Worm (Caenorhabditis elegans) whole organism, young adult: ENCODE results near the gene vep-2.
A peak's percentile ranks its signal among the peaks of the same experiment; 100 is the strongest.

Experiments
- B0261.1 ChIP-seq: sonication (generic microtip); optimal IDR thresholded peaks from 2 replicates; lab custom pipeline; 2016; ENCODE audit warnings: mild to moderate bottlenecking, missing genetic modification characterization, moderate library complexity, missing compliant biosample characterization
- B0336.3 ChIP-seq: fragments of 200-800 bp; sonication (Bioruptor generic); IDR thresholded peaks from 2 replicates; pipeline ENCODE4 v1.3.6; 2022; ENCODE audit warnings: missing genetic modification characterization, missing compliant biosample characterization
- C06A6.2 ChIP-seq: fragments of 200-800 bp; sonication (Bioruptor generic); conservative IDR thresholded peaks from 2 replicates; pipeline ENCODE4 v1.3.6; 2022; ENCODE audit warnings: missing genetic modification characterization, missing compliant biosample characterization
- F10E7.11 ChIP-seq: sonication (generic microtip); optimal IDR thresholded peaks from 2 replicates; lab custom pipeline; 2017; ENCODE audit warnings: mild to moderate bottlenecking, missing genetic modification characterization, moderate library complexity, missing compliant biosample characterization
- F33H1.4 ChIP-seq: fragments of 200-800 bp; sonication (Bioruptor generic); IDR thresholded peaks from 2 replicates; pipeline ENCODE4 v1.3.6; 2022; ENCODE audit warnings: missing genetic modification reagents, missing genetic modification characterization, missing compliant biosample characterization
- F39B2.1 ChIP-seq: fragments of 200-800 bp; sonication (Bioruptor generic); IDR thresholded peaks from 2 replicates; pipeline ENCODE4 v1.3.6; 2022; ENCODE audit warnings: missing genetic modification reagents, missing genetic modification characterization, missing compliant biosample characterization
- F55B11.4 ChIP-seq: sonication (generic microtip); optimal IDR thresholded peaks from 2 replicates; lab custom pipeline; 2016; ENCODE audit warnings: missing compliant biosample characterization, missing genetic modification characterization, borderline replicate concordance; ENCODE audit not compliant: insufficient read depth
- K11D2.4 ChIP-seq: fragments of 200-800 bp; sonication (Bioruptor generic); IDR thresholded peaks from 2 replicates; pipeline ENCODE4 v1.3.6; 2022; ENCODE audit warnings: missing genetic modification reagents, missing genetic modification characterization, missing compliant biosample characterization
- K12H6.12 ChIP-seq: fragments of 200-800 bp; sonication (Bioruptor generic); optimal IDR thresholded peaks from 2 replicates; lab custom pipeline; 2018; ENCODE audit warnings: mild to moderate bottlenecking, missing genetic modification characterization, missing compliant biosample characterization
- T07F8.4 ChIP-seq: sonication (generic microtip); optimal IDR thresholded peaks from 2 replicates; lab custom pipeline; 2016; ENCODE audit warnings: mild to moderate bottlenecking, missing genetic modification characterization, moderate library complexity, missing compliant biosample characterization
- T26A5.8 ChIP-seq: sonication (generic microtip); optimal IDR thresholded peaks from 2 replicates; lab custom pipeline; 2016; ENCODE audit warnings: missing genetic modification characterization, missing compliant biosample characterization
- Y53G8AR.9 ChIP-seq: fragments of 200-800 bp; sonication (Bioruptor generic); conservative IDR thresholded peaks from 2 replicates; pipeline ENCODE4 v1.3.6; 2022; ENCODE audit warnings: missing genetic modification reagents, missing genetic modification characterization, missing compliant biosample characterization
- Y56A3A.18 ChIP-seq: fragments of 200-800 bp; sonication (Bioruptor generic); IDR thresholded peaks from 2 replicates; pipeline ENCODE4 v1.3.6; 2022; ENCODE audit warnings: missing genetic modification reagents, missing genetic modification characterization, missing compliant biosample characterization
- Y67H2A.10 ChIP-seq: fragments of 200-800 bp; sonication (Bioruptor generic); conservative IDR thresholded peaks from 2 replicates; pipeline ENCODE4 v1.3.6; 2022; ENCODE audit warnings: missing genetic modification reagents, missing genetic modification characterization, missing compliant biosample characterization
- Y95B8A.8 ChIP-seq: fragments of 200-800 bp; sonication (Bioruptor generic); IDR thresholded peaks from 2 replicates; pipeline ENCODE4 v1.3.6; 2022; ENCODE audit warnings: missing genetic modification reagents, missing genetic modification characterization, missing compliant biosample characterization
- ZK185.1 ChIP-seq: sonication (generic microtip); optimal IDR thresholded peaks from 2 replicates; lab custom pipeline; 2016; ENCODE audit warnings: mild to moderate bottlenecking, missing genetic modification characterization, missing compliant biosample characterization; ENCODE audit not compliant: poor library complexity, severe bottlenecking
- attf-5 ChIP-seq: fragments of 200-800 bp; sonication (Bioruptor generic); optimal IDR thresholded peaks from 2 replicates; lab custom pipeline; 2018; ENCODE audit warnings: mild to moderate bottlenecking, missing genetic modification characterization, missing compliant biosample characterization
- attf-6 ChIP-seq: fragments of 200-800 bp; sonication (Bioruptor generic); IDR thresholded peaks from 2 replicates; pipeline ENCODE4 v1.3.6; 2022; ENCODE audit warnings: missing genetic modification reagents, missing genetic modification characterization, missing compliant biosample characterization
- bed-2 ChIP-seq: fragments of 200-800 bp; sonication (Bioruptor generic); IDR thresholded peaks from 2 replicates; pipeline ENCODE4 v1.3.6; 2022; ENCODE audit warnings: missing genetic modification reagents, missing genetic modification characterization, missing compliant biosample characterization
- ccch-3 ChIP-seq: fragments of 200-800 bp; sonication (Bioruptor generic); optimal IDR thresholded peaks from 2 replicates; lab custom pipeline; 2018; ENCODE audit warnings: mild to moderate bottlenecking, missing genetic modification characterization, missing compliant biosample characterization
- ceh-79 ChIP-seq: sonication (generic microtip); optimal IDR thresholded peaks from 2 replicates; lab custom pipeline; 2017; ENCODE audit warnings: mild to moderate bottlenecking, missing genetic modification characterization, missing compliant biosample characterization
- ceh-91 ChIP-seq: fragments of 200-800 bp; sonication (Bioruptor generic); IDR thresholded peaks from 2 replicates; pipeline ENCODE4 v1.3.6; 2022; ENCODE audit warnings: missing genetic modification reagents, missing genetic modification characterization, missing compliant biosample characterization
- die-1 ChIP-seq: sonication (generic microtip); optimal IDR thresholded peaks from 2 replicates; lab custom pipeline; 2016; ENCODE audit warnings: missing genotype, mild to moderate bottlenecking, missing genetic modification characterization, missing compliant biosample characterization
- egl-44 ChIP-seq: fragments of 200-800 bp; sonication (Bioruptor generic); IDR thresholded peaks from 2 replicates; pipeline ENCODE4 v1.3.6; 2022; ENCODE audit warnings: missing genetic modification reagents, missing genetic modification characterization, missing compliant biosample characterization
- ekl-4 ChIP-seq: fragments of 200-800 bp; sonication (Bioruptor generic); IDR thresholded peaks from 2 replicates; pipeline ENCODE4 v1.3.6; 2022; ENCODE audit warnings: missing genetic modification reagents, missing genetic modification characterization, missing compliant biosample characterization
- fkh-3 ChIP-seq: sonication (generic microtip); optimal IDR thresholded peaks from 2 replicates; lab custom pipeline; 2016; ENCODE audit warnings: mild to moderate bottlenecking, missing genetic modification characterization, missing compliant biosample characterization
- gei-17 ChIP-seq: fragments of 200-800 bp; sonication (Bioruptor generic); optimal IDR thresholded peaks from 2 replicates; lab custom pipeline; 2018; ENCODE audit warnings: mild to moderate bottlenecking, missing genetic modification characterization, missing compliant biosample characterization
- hlh-26 ChIP-seq: fragments of 200-800 bp; sonication (Bioruptor generic); conservative IDR thresholded peaks from 2 replicates; pipeline ENCODE4 v1.3.6; 2022; ENCODE audit warnings: missing genetic modification reagents, missing genetic modification characterization, missing compliant biosample characterization
- hmg-20 ChIP-seq: fragments of 200-800 bp; sonication (Bioruptor generic); IDR thresholded peaks from 2 replicates; pipeline ENCODE4 v1.3.6; 2022; ENCODE audit warnings: missing genetic modification reagents, missing genetic modification characterization, missing compliant biosample characterization
- hrde-1 ChIP-seq: sonication (generic microtip); optimal IDR thresholded peaks from 2 replicates; lab custom pipeline; 2016; ENCODE audit warnings: missing genetic modification characterization, mild to moderate bottlenecking, missing compliant biosample characterization, moderate library complexity, missing genotype, missing genetic modification reagents, borderline replicate concordance
- hsf-1 ChIP-seq: fragments of 200-800 bp; sonication (Bioruptor generic); IDR thresholded peaks from 2 replicates; pipeline ENCODE4 v1.3.6; 2022; ENCODE audit warnings: missing genetic modification reagents, missing genetic modification characterization, missing compliant biosample characterization
- lag-1 ChIP-seq: fragments of 200-800 bp; sonication (Bioruptor generic); IDR thresholded peaks from 2 replicates; pipeline ENCODE4 v1.3.6; 2022; ENCODE audit warnings: missing genetic modification reagents, missing genetic modification characterization, missing compliant biosample characterization
- let-607 ChIP-seq, 2 experiments: fragments of 200-800 bp in 1 of 2; sonication (Bioruptor generic) in 1 of 2; sonication (generic microtip) in 1 of 2; optimal IDR thresholded peaks; 2 replicates each; lab custom pipeline; 2016 to 2018; ENCODE audit warnings: mild to moderate bottlenecking in 2 of 2, missing compliant biosample characterization in 2 of 2, missing genetic modification characterization in 2 of 2, moderate library complexity in 2 of 2, missing genotype in 1 of 2
- lin-26 ChIP-seq: fragments of 200-800 bp; sonication (Bioruptor generic); IDR thresholded peaks from 2 replicates; pipeline ENCODE4 v1.3.6; 2022; ENCODE audit warnings: missing genetic modification reagents, missing genetic modification characterization, missing compliant biosample characterization
- lin-40 ChIP-seq: sonication (generic microtip); optimal IDR thresholded peaks from 2 replicates; lab custom pipeline; 2016; ENCODE audit warnings: missing genetic modification characterization, mild to moderate bottlenecking, missing compliant biosample characterization, missing genotype, missing genetic modification reagents
- lsy-27 ChIP-seq: sonication (generic microtip); optimal IDR thresholded peaks from 2 replicates; lab custom pipeline; 2017; ENCODE audit warnings: missing genetic modification characterization, mild to moderate bottlenecking, missing compliant biosample characterization, antibody characterized with exemption, missing genotype, borderline replicate concordance; ENCODE audit not compliant: insufficient read depth
- mxl-1 ChIP-seq: sonication (generic microtip); optimal IDR thresholded peaks from 2 replicates; lab custom pipeline; 2016; ENCODE audit warnings: missing genetic modification characterization, missing compliant biosample characterization
- nhr-120 ChIP-seq: fragments of 200-800 bp; sonication (Bioruptor generic); IDR thresholded peaks from 2 replicates; pipeline ENCODE4 v1.3.6; 2022; ENCODE audit warnings: missing genetic modification characterization, missing compliant biosample characterization
- nhr-179 ChIP-seq: sonication (generic microtip); optimal IDR thresholded peaks from 2 replicates; lab custom pipeline; 2016; ENCODE audit warnings: mild to moderate bottlenecking, missing genetic modification characterization, missing compliant biosample characterization
- nhr-80 ChIP-seq: sonication (generic microtip); optimal IDR thresholded peaks from 2 replicates; lab custom pipeline; 2016; ENCODE audit warnings: missing genetic modification characterization, missing compliant biosample characterization
- rcor-1 ChIP-seq: fragments of 200-800 bp; sonication (Bioruptor generic); IDR thresholded peaks from 2 replicates; pipeline ENCODE4 v1.3.6; 2022; ENCODE audit warnings: missing genetic modification reagents, missing genetic modification characterization, missing compliant biosample characterization
- repo-1 ChIP-seq: sonication (generic microtip); optimal IDR thresholded peaks from 2 replicates; lab custom pipeline; 2017; ENCODE audit warnings: mild to moderate bottlenecking, missing genetic modification characterization, missing compliant biosample characterization
- sdz-38 ChIP-seq: sonication (generic microtip); optimal IDR thresholded peaks from 2 replicates; lab custom pipeline; 2016; ENCODE audit warnings: missing genotype, missing genetic modification characterization, missing compliant biosample characterization
- snpc-4 ChIP-seq, 5 experiments: fragments of 150-350 bp in 1 of 5; sonication (generic microtip) in 4 of 5; optimal IDR thresholded peaks; 2 replicates each; lab custom pipeline; 2014 to 2018; ENCODE audit warnings: missing genetic modification characterization in 5 of 5, missing biosample characterization in 3 of 5, antibody characterized with exemption in 2 of 5, mild to moderate bottlenecking in 2 of 5, missing compliant biosample characterization in 2 of 5, missing genotype in 2 of 5, moderate library complexity in 2 of 5, missing genetic modification reagents in 1 of 5
- tbp1 ChIP-seq: fragments of 200-800 bp; sonication (Bioruptor generic); optimal IDR thresholded peaks from 2 replicates; lab custom pipeline; 2018; ENCODE audit warnings: mild to moderate bottlenecking, missing genetic modification characterization, missing compliant biosample characterization
- unc-130 ChIP-seq: sonication (generic microtip); optimal IDR thresholded peaks from 2 replicates; lab custom pipeline; 2016; ENCODE audit warnings: missing genetic modification reagents, missing genetic modification characterization, missing compliant biosample characterization
- unc-62 ChIP-seq: fragments of 150-350 bp; optimal IDR thresholded peaks from 2 replicates; lab custom pipeline; 2014; ENCODE audit warnings: missing biosample characterization, missing genetic modification reagents, missing genetic modification characterization
- ztf-18 ChIP-seq: sonication (generic microtip); optimal IDR thresholded peaks from 2 replicates; lab custom pipeline; 2016; ENCODE audit warnings: missing genotype, mild to moderate bottlenecking, missing genetic modification characterization, missing compliant biosample characterization

vep-2 gene

DNA sequence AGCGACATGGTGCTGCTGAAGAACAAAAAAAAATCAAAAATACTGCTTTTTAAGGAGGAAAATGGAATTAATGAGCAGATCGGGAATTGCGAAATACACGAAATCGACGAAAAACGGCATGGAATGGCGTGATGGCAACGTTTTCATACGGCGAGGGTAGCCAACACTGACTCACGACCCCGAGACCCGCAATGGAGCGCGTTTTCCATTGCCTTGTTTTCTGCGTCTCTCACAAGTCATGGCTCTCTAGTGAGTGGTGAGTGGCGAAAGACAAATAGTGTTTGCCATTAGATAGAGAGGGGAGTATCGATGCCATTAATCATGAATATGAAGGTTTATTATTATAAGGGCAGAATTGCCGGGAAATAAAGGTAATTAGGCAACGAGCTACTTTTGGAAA is 22.4 kb upstream of the vep-2 start, which contains the start of gene C18B2.4:
TSS of gene C18B2.4 (minus strand) at position 15 of the 400 bp plus-strand sequence.
- TF ChIP-seq hmg-20 (GFP tag; lab: Robert Waterston, UW), result no peak
- peak; percentile 21 for TF ChIP-seq snpc-4 (GFP tag; optimal IDR thresholded peaks at IDR 0.05; lab: Kevin White, UChicago)
- TF ChIP-seq snpc-4 (tag; optimal IDR thresholded peaks at IDR 0.05; lab: Kevin White, UChicago), result peak in 2 of 4 experiments; percentile 23 to 65
- no peak for TF ChIP-seq C06A6.2 (GFP tag; lab: Robert Waterston, UW)
- no peak for TF ChIP-seq attf-6 (GFP tag; lab: Robert Waterston, UW)
- peak; percentile 53 to 56 for TF ChIP-seq let-607 (tag; optimal IDR thresholded peaks at IDR 0.05; lab: Kevin White, UChicago)
- TF ChIP-seq nhr-80 (tag; lab: Kevin White, UChicago), result peak; percentile 96
- peak; percentile 42 for TF ChIP-seq tbp1 (GFP tag; lab: Kevin White, UChicago)
- TF ChIP-seq F55B11.4 (tag; lab: Kevin White, UChicago), result no peak
- TF ChIP-seq ekl-4 (GFP tag; lab: Robert Waterston, UW), result no peak; the same call in 1 of the 2 replicates
- TF ChIP-seq lin-40 (tag; lab: Kevin White, UChicago), result peak; percentile 44
- TF ChIP-seq unc-62, result peak; percentile 80
- TF ChIP-seq die-1 (tag; lab: Kevin White, UChicago), result no peak
- peak; percentile 41; the same call in 1 of the 2 replicates for TF ChIP-seq K11D2.4 (GFP tag; lab: Robert Waterston, UW)
- TF ChIP-seq lin-26, result 0 out of 2 replicates have a peak, but pooled peaks have one; percentile 34
- no peak for TF ChIP-seq T26A5.8 (tag; lab: Kevin White, UChicago)
- TF ChIP-seq Y56A3A.18 (GFP tag; lab: Robert Waterston, UW), result no peak
- no peak for TF ChIP-seq fkh-3 (tag; lab: Kevin White, UChicago)
- TF ChIP-seq Y95B8A.8 (GFP tag; lab: Robert Waterston, UW), result no peak
- TF ChIP-seq unc-130 (GFP tag; lab: Kevin White, UChicago), result no peak
- TF ChIP-seq nhr-120 (GFP tag; lab: Robert Waterston, UW), result no peak
- no peak for TF ChIP-seq lsy-27 (tag; lab: Kevin White, UChicago)
- TF ChIP-seq ceh-91 (GFP tag; lab: Robert Waterston, UW), result no peak
- no peak for TF ChIP-seq ceh-79 (tag; lab: Kevin White, UChicago)
- no peak for TF ChIP-seq B0261.1
- TF ChIP-seq Y53G8AR.9, result no peak
- no peak for TF ChIP-seq T07F8.4 (tag; lab: Kevin White, UChicago)
- peak; percentile 64 for TF ChIP-seq ZK185.1 (tag; lab: Kevin White, UChicago)
- TF ChIP-seq Y67H2A.10 (GFP tag; lab: Robert Waterston, UW), result no peak
- no peak for TF ChIP-seq bed-2 (GFP tag; lab: Robert Waterston, UW)
- TF ChIP-seq lag-1 (GFP tag; lab: Robert Waterston, UW), result no peak
- TF ChIP-seq ccch-3 (GFP tag; lab: Kevin White, UChicago), result no peak
- TF ChIP-seq B0336.3 (GFP tag; lab: Robert Waterston, UW), result peak; percentile 61; the same call in 1 of the 2 replicates
- TF ChIP-seq ztf-18 (tag; lab: Kevin White, UChicago), result peak; percentile 8
- no peak for TF ChIP-seq mxl-1 (tag; lab: Kevin White, UChicago)
- no peak for TF ChIP-seq gei-17 (GFP tag; lab: Kevin White, UChicago)
- TF ChIP-seq F39B2.1 (GFP tag; lab: Robert Waterston, UW), result no peak
- TF ChIP-seq F33H1.4 (GFP tag; lab: Robert Waterston, UW), result no peak
- TF ChIP-seq repo-1 (tag; lab: Kevin White, UChicago), result no peak
- TF ChIP-seq sdz-38 (tag; lab: Kevin White, UChicago), result no peak
- no peak for TF ChIP-seq F10E7.11 (tag; lab: Kevin White, UChicago)
- TF ChIP-seq hsf-1, result no peak
- no peak for TF ChIP-seq hlh-26 (GFP tag; lab: Robert Waterston, UW)
- TF ChIP-seq rcor-1 (GFP tag; lab: Robert Waterston, UW), result no peak
- no peak for TF ChIP-seq hrde-1 (tag; lab: Kevin White, UChicago)
- TF ChIP-seq K12H6.12 (tag; lab: Kevin White, UChicago), result peak; percentile 32
- TF ChIP-seq nhr-179 (tag; lab: Kevin White, UChicago), result no peak
- no peak for TF ChIP-seq egl-44 (GFP tag; lab: Robert Waterston, UW)
- TF ChIP-seq attf-5 (GFP tag; lab: Kevin White, UChicago), result peak; percentile 94
